Fruit fly (Drosophila melanogaster) whole organism, embryonic: ENCODE data around the gene CG43251.

Experiments used
- Blimp-1 ChIP-seq: fragments of 200-800 bp; sonication (Bioruptor generic); optimal IDR thresholded peaks from 3 replicates; lab custom pipeline; 2018; ENCODE audit warnings: missing biosample characterization, missing genetic modification characterization, mild to moderate bottlenecking, moderate library complexity, missing genetic modification reagents
- CG12942 ChIP-seq: fragments of 200-800 bp; sonication (Bioruptor generic); optimal IDR thresholded peaks from 3 replicates; lab custom pipeline; 2016; ENCODE audit warnings: missing biosample characterization, missing genetic modification characterization
- CG13296 ChIP-seq: fragments of 200-800 bp; sonication (Bioruptor generic); optimal IDR thresholded peaks from 3 replicates; lab custom pipeline; 2018; ENCODE audit warnings: missing biosample characterization, mild to moderate bottlenecking, missing genetic modification characterization
- CG13424 ChIP-seq: fragments of 200-800 bp; sonication (Bioruptor generic); optimal IDR thresholded peaks from 2 replicates; lab custom pipeline; 2019; ENCODE audit warnings: missing biosample characterization, mild to moderate bottlenecking, missing genetic modification characterization, moderate library complexity
- CG14710 ChIP-seq: fragments of 200-800 bp; sonication (Bioruptor generic); optimal IDR thresholded peaks from 3 replicates; lab custom pipeline; 2019; ENCODE audit warnings: missing biosample characterization, mild to moderate bottlenecking, missing genetic modification characterization, moderate library complexity
- CG15011 ChIP-seq: fragments of 200-800 bp; sonication (Bioruptor generic); optimal IDR thresholded peaks from 3 replicates; lab custom pipeline; 2018; ENCODE audit warnings: missing biosample characterization, mild to moderate bottlenecking, missing genetic modification characterization
- CG15514 ChIP-seq: fragments of 200-800 bp; sonication (Bioruptor generic); optimal IDR thresholded peaks from 3 replicates; lab custom pipeline; 2017; ENCODE audit warnings: missing biosample characterization, missing genetic modification characterization, mild to moderate bottlenecking, moderate library complexity, missing genetic modification reagents
- CG17359 ChIP-seq: fragments of 200-800 bp; sonication (Bioruptor generic); optimal IDR thresholded peaks from 3 replicates; lab custom pipeline; 2018; ENCODE audit warnings: missing biosample characterization, mild to moderate bottlenecking, missing genetic modification characterization, moderate library complexity
- CG17829 ChIP-seq: fragments of 200-800 bp; optimal IDR thresholded peaks from 2 replicates; lab custom pipeline; 2019; ENCODE audit warnings: missing biosample characterization, mild to moderate bottlenecking, missing genetic modification characterization, moderate library complexity
- CG2129 ChIP-seq: fragments of 200-800 bp; sonication (Bioruptor generic); IDR thresholded peaks from 2 replicates; pipeline ENCODE4 v1.3.6; 2022; ENCODE audit warnings: missing biosample characterization, missing genetic modification characterization; ENCODE audit not compliant: partially characterized antibody
- CG2678 ChIP-seq: fragments of 200-800 bp; sonication (Bioruptor generic); optimal IDR thresholded peaks from 3 replicates; lab custom pipeline; 2019; ENCODE audit warnings: missing biosample characterization, mild to moderate bottlenecking, missing genetic modification characterization, moderate library complexity
- CG2712 ChIP-seq: fragments of 200-800 bp; optimal IDR thresholded peaks from 3 replicates; lab custom pipeline; 2019; ENCODE audit warnings: missing biosample characterization, mild to moderate bottlenecking, missing genetic modification characterization, moderate library complexity
- CG31224 ChIP-seq: fragments of 200-800 bp; sonication (Bioruptor generic); IDR thresholded peaks from 2 replicates; pipeline ENCODE4 v1.3.6; 2022; ENCODE audit warnings: missing biosample characterization, missing genetic modification characterization
- CG4707 ChIP-seq: fragments of 200-800 bp; sonication (Bioruptor generic); optimal IDR thresholded peaks from 2 replicates; lab custom pipeline; 2018; ENCODE audit warnings: missing biosample characterization, mild to moderate bottlenecking, missing genetic modification characterization, moderate library complexity
- CG4730 ChIP-seq: fragments of 200-800 bp; sonication (Bioruptor generic); IDR thresholded peaks from 2 replicates; pipeline ENCODE4 v1.3.6; 2022; ENCODE audit warnings: missing biosample characterization, missing genetic modification characterization
- CG4820 ChIP-seq: fragments of 200-800 bp; sonication (Bioruptor generic); optimal IDR thresholded peaks from 3 replicates; lab custom pipeline; 2016; ENCODE audit warnings: missing biosample characterization, missing genetic modification characterization
- CG4854 ChIP-seq: fragments of 200-800 bp; sonication (Bioruptor generic); optimal IDR thresholded peaks from 2 replicates; lab custom pipeline; 2016; ENCODE audit warnings: missing biosample characterization, missing genetic modification characterization, inconsistent platforms
- CG6175 ChIP-seq: fragments of 200-800 bp; sonication (Bioruptor generic); IDR thresholded peaks from 3 replicates; pipeline ENCODE4 v1.3.6; 2022; ENCODE audit warnings: missing biosample characterization, missing genetic modification characterization
- CG6689 ChIP-seq: fragments of 200-800 bp; sonication (Bioruptor generic); IDR thresholded peaks from 2 replicates; pipeline ENCODE4 v1.3.6; 2022; ENCODE audit warnings: missing biosample characterization, missing genetic modification characterization
- CG7357 ChIP-seq: fragments of 200-800 bp; sonication (Bioruptor generic); IDR thresholded peaks from 3 replicates; pipeline ENCODE4 v1.3.6; 2022; ENCODE audit warnings: missing biosample characterization, missing genetic modification characterization
- CoRest ChIP-seq: fragments of 200-800 bp; sonication (Bioruptor generic); optimal IDR thresholded peaks from 3 replicates; lab custom pipeline; 2018; ENCODE audit warnings: missing biosample characterization, mild to moderate bottlenecking, missing genetic modification characterization, moderate library complexity
- CrebB ChIP-seq: fragments of 200-800 bp; sonication (Bioruptor generic); optimal IDR thresholded peaks from 3 replicates; lab custom pipeline; 2018; ENCODE audit warnings: missing biosample characterization, mild to moderate bottlenecking, missing genetic modification characterization
- Dad ChIP-seq: fragments of 200-800 bp; sonication (Bioruptor generic); optimal IDR thresholded peaks from 3 replicates; lab custom pipeline; 2016; ENCODE audit warnings: missing biosample characterization, missing genetic modification characterization
- Dref ChIP-seq: fragments of 200-800 bp; sonication (Bioruptor generic); IDR thresholded peaks from 2 replicates; pipeline ENCODE4 v1.3.6; 2022; ENCODE audit warnings: missing biosample characterization, missing genetic modification characterization
- HLH4C ChIP-seq: fragments of 200-800 bp; sonication (Bioruptor generic); IDR thresholded peaks from 3 replicates; pipeline ENCODE4 v1.3.6; 2022; ENCODE audit warnings: missing biosample characterization, missing genetic modification characterization; ENCODE audit not compliant: partially characterized antibody
- Hr3 ChIP-seq: fragments of 200-800 bp; sonication (Bioruptor generic); optimal IDR thresholded peaks from 3 replicates; lab custom pipeline; 2016; ENCODE audit warnings: missing biosample characterization, missing genetic modification characterization
- Hr51 ChIP-seq, 2 experiments: fragments of 200-800 bp; sonication (Bioruptor generic); optimal IDR thresholded peaks; 2 replicates in 1 of 2; 3 replicates in 1 of 2; lab custom pipeline; 2016 to 2018; ENCODE audit warnings: missing biosample characterization in 2 of 2, missing genetic modification characterization in 2 of 2, mild to moderate bottlenecking in 1 of 2, moderate library complexity in 1 of 2
- Mes4 ChIP-seq: fragments of 200-800 bp; sonication (Bioruptor generic); optimal IDR thresholded peaks from 2 replicates; lab custom pipeline; 2016; ENCODE audit warnings: missing biosample characterization, missing genetic modification characterization
- Poxn ChIP-seq: fragments of 200-800 bp; sonication (Bioruptor generic); IDR thresholded peaks from 2 replicates; pipeline ENCODE4 v1.3.6; 2022; ENCODE audit warnings: missing biosample characterization, missing genetic modification characterization
- Sin3A ChIP-seq: fragments of >200 bp; optimal IDR thresholded peaks from 2 replicates; lab custom pipeline; 2018
- Six4 ChIP-seq: fragments of 200-800 bp; sonication (Bioruptor generic); optimal IDR thresholded peaks from 2 replicates; lab custom pipeline; 2016; ENCODE audit warnings: missing biosample characterization, missing genetic modification characterization
- Xbp1 ChIP-seq: fragments of 200-800 bp; sonication (Bioruptor generic); optimal IDR thresholded peaks from 3 replicates; lab custom pipeline; 2016; ENCODE audit warnings: missing biosample characterization, mild to moderate bottlenecking, missing genetic modification characterization
- YL-1 ChIP-seq: fragments of 200-800 bp; sonication (Bioruptor generic); optimal IDR thresholded peaks from 3 replicates; lab custom pipeline; 2017; ENCODE audit warnings: missing biosample characterization, mild to moderate bottlenecking, missing genetic modification characterization
- abd-A ChIP-seq: fragments of 200-800 bp; sonication (Bioruptor generic); optimal IDR thresholded peaks from 3 replicates; lab custom pipeline; 2019; ENCODE audit warnings: missing biosample characterization, mild to moderate bottlenecking, missing genetic modification characterization, moderate library complexity
- ara ChIP-seq: fragments of 200-800 bp; sonication (Bioruptor generic); IDR thresholded peaks from 2 replicates; pipeline ENCODE4 v1.3.6; 2022; ENCODE audit warnings: missing biosample characterization, missing genetic modification characterization
- ato ChIP-seq: fragments of 200-800 bp; sonication (Bioruptor generic); IDR thresholded peaks from 2 replicates; pipeline ENCODE4 v1.3.6; 2022; ENCODE audit warnings: missing biosample characterization, missing genetic modification characterization; ENCODE audit not compliant: partially characterized antibody
- bcd ChIP-seq: fragments of 200-800 bp; sonication (Bioruptor generic); optimal IDR thresholded peaks from 2 replicates; lab custom pipeline; 2017; ENCODE audit warnings: missing biosample characterization, mild to moderate bottlenecking, missing genetic modification characterization
- caup ChIP-seq: fragments of 200-800 bp; sonication (Bioruptor generic); optimal IDR thresholded peaks from 3 replicates; lab custom pipeline; 2017; ENCODE audit warnings: missing biosample characterization, mild to moderate bottlenecking, missing genetic modification characterization, moderate library complexity; ENCODE audit not compliant: severe bottlenecking
- chm ChIP-seq: fragments of 200-800 bp; sonication (Bioruptor generic); IDR thresholded peaks from 2 replicates; pipeline ENCODE4 v1.3.6; 2022; ENCODE audit warnings: missing biosample characterization, missing genetic modification characterization
- gcm2 ChIP-seq: fragments of 200-800 bp; sonication (Bioruptor generic); optimal IDR thresholded peaks from 2 replicates; lab custom pipeline; 2016; ENCODE audit warnings: missing biosample characterization, missing genetic modification characterization
- grau ChIP-seq: fragments of 200-800 bp; optimal IDR thresholded peaks from 3 replicates; lab custom pipeline; 2019; ENCODE audit warnings: missing biosample characterization, mild to moderate bottlenecking, missing genetic modification characterization, moderate library complexity
- ind ChIP-seq: fragments of 200-800 bp; sonication (Bioruptor generic); optimal IDR thresholded peaks from 3 replicates; lab custom pipeline; 2016; ENCODE audit warnings: missing biosample characterization, missing genetic modification characterization
- lbe ChIP-seq: fragments of 200-800 bp; sonication (Bioruptor generic); optimal IDR thresholded peaks from 2 replicates; lab custom pipeline; 2016; ENCODE audit warnings: missing biosample characterization, mild to moderate bottlenecking, missing genetic modification characterization
- phol ChIP-seq: fragments of 200-800 bp; sonication (Bioruptor generic); optimal IDR thresholded peaks from 3 replicates; lab custom pipeline; 2018; ENCODE audit warnings: missing biosample characterization, mild to moderate bottlenecking, missing genetic modification characterization, moderate library complexity
- salm ChIP-seq: fragments of 200-800 bp; sonication (Bioruptor generic); optimal IDR thresholded peaks from 2 replicates; lab custom pipeline; 2018; ENCODE audit warnings: missing biosample characterization, mild to moderate bottlenecking, missing genetic modification characterization
- sens ChIP-seq: fragments of 200-800 bp; sonication (Bioruptor generic); peaks from one replicate; lab custom pipeline; 2016; ENCODE audit warnings: missing biosample characterization, missing genetic modification characterization
- tap ChIP-seq: fragments of 200-800 bp; optimal IDR thresholded peaks from 3 replicates; lab custom pipeline; 2019; ENCODE audit warnings: missing biosample characterization, mild to moderate bottlenecking, missing genetic modification characterization, moderate library complexity
- tio ChIP-seq: fragments of 200-800 bp; sonication (Bioruptor generic); optimal IDR thresholded peaks from 2 replicates; lab custom pipeline; 2017; ENCODE audit warnings: missing biosample characterization, missing genetic modification characterization, inconsistent platforms

The CG43251 gene

DNA sequence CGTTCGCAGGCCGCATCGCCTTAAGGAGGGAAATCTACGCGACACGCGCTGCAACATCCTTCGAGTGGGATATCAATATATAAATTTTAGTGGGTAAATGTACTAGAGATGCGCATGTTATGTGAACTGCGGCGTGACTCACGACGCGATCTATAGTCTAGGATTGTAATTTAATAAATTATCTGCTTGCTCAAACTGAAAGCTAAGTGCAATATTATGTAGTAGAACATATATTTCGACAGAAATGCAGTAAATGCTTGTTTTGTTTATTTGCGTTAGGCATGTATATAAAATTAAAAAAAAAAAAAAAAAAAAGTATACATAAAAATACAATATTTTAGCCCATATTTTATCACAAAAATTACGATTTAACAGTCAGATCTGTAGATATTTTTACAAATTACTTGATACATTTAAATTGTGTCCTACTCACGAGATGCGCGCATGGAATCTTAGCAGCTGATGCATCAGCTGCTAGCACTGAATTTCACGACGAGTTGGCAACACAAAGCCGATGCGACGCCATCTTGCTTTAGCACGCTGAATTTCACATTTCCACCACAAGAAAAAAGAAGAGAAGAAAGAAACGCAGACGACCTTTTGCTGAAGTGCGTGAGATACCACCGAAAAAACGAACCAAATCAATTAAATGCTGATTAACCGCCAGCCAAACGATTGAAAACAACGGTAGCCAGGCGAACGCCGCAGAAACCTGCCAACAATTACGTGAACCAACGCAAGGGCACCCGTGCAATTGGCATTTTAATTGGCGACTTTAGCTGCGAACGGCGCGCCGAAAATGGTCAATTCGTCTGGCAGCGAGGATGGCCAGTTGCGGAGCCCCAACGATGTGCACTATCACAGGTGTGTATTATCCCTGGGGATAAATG is 12.6 kb downstream of the CG43251 start, which contains the start of the genes CG4042 and Pitslre (continued):
- TF ChIP-seq CG4854 (no peak), Poxn (GFP tag; lab: Robert Waterston, UW) (no peak), CG17359 (peak; percentile 55), ind (GFP tag; lab: Kevin White, UChicago) (peak; percentile 56), CoRest (peak; percentile 26), CG4820 (GFP tag; lab: Kevin White, UChicago) (peak; percentile 37), CG4707 (GFP tag; lab: Kevin White, UChicago) (no peak), CG31224 (GFP tag; lab: Robert Waterston, UW) (peak; percentile 33; the same call in 1 of the 2 replicates), ara (GFP tag; lab: Robert Waterston, UW) (no peak), CG17829 (peak; percentile 31), ato (GFP tag; lab: Robert Waterston, UW) (peak; percentile 21; the same call in 1 of the 2 replicates), Six4 (peak; percentile 18), Blimp-1 (GFP tag; lab: Kevin White, UChicago) (peak; percentile 21), YL-1 (GFP tag; lab: Kevin White, UChicago) (peak; percentile 73), CG4730 (GFP tag; lab: Robert Waterston, UW) (0 out of 2 replicates have a peak, but pooled peaks have one; percentile 6), CG12942 (peak; percentile 29), Sin3A (peak; percentile 52), phol (tag; lab: Kevin White, UChicago) (peak; percentile 99), sens (peak; percentile 90), CG13296 (GFP tag; lab: Kevin White, UChicago) (peak; percentile 47), tio (GFP tag; lab: Kevin White, UChicago) (peak; percentile 58), abd-A (tag; lab: Kevin White, UChicago) (no peak), Hr51 (GFP tag; optimal IDR thresholded peaks at IDR 0.05; lab: Kevin White, UChicago) (peak; percentile 19 to 40), CG2129 (GFP tag; lab: Robert Waterston, UW) (peak; percentile 72), salm (tag; lab: Kevin White, UChicago) (no peak), tap (tag; lab: Kevin White, UChicago) (peak; percentile 31), CrebB (no peak), Mes4 (GFP tag; lab: Kevin White, UChicago) (no peak), Dad (GFP tag; lab: Kevin White, UChicago) (no peak), Hr3 (GFP tag; lab: Kevin White, UChicago) (peak; percentile 61), CG2712 (tag; lab: Kevin White, UChicago) (peak; percentile 60), CG14710 (tag; lab: Kevin White, UChicago) (peak; percentile 37), caup (GFP tag; lab: Kevin White, UChicago) (no peak), HLH4C (peak; percentile 57; the same call in 2 of the 3 replicates), lbe (GFP tag; lab: Kevin White, UChicago) (peak; percentile 69), gcm2 (GFP tag; lab: Kevin White, UChicago) (no peak), bcd (GFP tag; lab: Kevin White, UChicago) (peak; percentile 40), CG7357 (GFP tag; lab: Robert Waterston, UW) (no peak), CG6175 (GFP tag; lab: Robert Waterston, UW) (no peak), CG13424 (tag; lab: Kevin White, UChicago) (peak; percentile 51), chm (no peak), CG6689 (GFP tag; lab: Robert Waterston, UW) (peak; percentile 65), grau (tag; lab: Kevin White, UChicago) (peak; percentile 39), CG2678 (peak; percentile 43), Dref (GFP tag; lab: Robert Waterston, UW) (no peak), CG15514 (GFP tag; lab: Kevin White, UChicago) (peak; percentile 22), Xbp1 (GFP tag; lab: Kevin White, UChicago) (peak; percentile 70), CG15011 (GFP tag; lab: Kevin White, UChicago) (no peak)
